Worm (Caenorhabditis elegans): Measurements from ENCODE around the gene F46H5.5.

The F46H5.5 gene

ce11 chrX:7296310-7296709 lies 39.5 kb upstream of the F46H5.5 start:
- TF ChIP-seq nhr-12 (tag; optimal IDR thresholded peaks at IDR 0.05) (no peak), nfya-1 (tag; optimal IDR thresholded peaks at IDR 0.05; ENCODE audit: insufficient read depth) (no peak), nhr-28 (tag; optimal IDR thresholded peaks at IDR 0.05) (no peak), hmg-11 (tag; optimal IDR thresholded peaks at IDR 0.05) (no peak), mdl-1 (tag; optimal IDR thresholded peaks at IDR 0.05) (no peak), sea-2 (GFP tag; optimal IDR thresholded peaks at IDR 0.05) (no peak)

- no peak for TF ChIP-seq fkh-2 (tag; optimal IDR thresholded peaks at IDR 0.05)
- TF ChIP-seq ZK546.5 (tag; optimal IDR thresholded peaks at IDR 0.05): no peak
- TF ChIP-seq pha-4 (tag; optimal IDR thresholded peaks at IDR 0.05): peak; percentile 41
- TF ChIP-seq elt-2 (tag; optimal IDR thresholded peaks at IDR 0.05): peak; percentile 71
- TF ChIP-seq pqm-1 (tag; optimal IDR thresholded peaks at IDR 0.05): peak; percentile 80
These were observed 35.0 kb upstream of the F46H5.5 start, which contains the start of gene lron-7 for ce11 chrX:7291810-7292209. Gene lron-7, plus strand, starts transcription at chrX:7292132.

ce11 chrX:7290859-7291628 lies 34.3 kb upstream of the F46H5.5 start:
- TF ChIP-seq ceh-82 (tag; optimal IDR thresholded peaks at IDR 0.05) (no peak), nhr-76 (tag; optimal IDR thresholded peaks at IDR 0.05) (no peak), lin-39 (tag; optimal IDR thresholded peaks at IDR 0.05) (no peak), pha-4 (tag; optimal IDR thresholded peaks at IDR 0.05) (peak; percentile 65), elt-2 (tag; optimal IDR thresholded peaks at IDR 0.05) (peak; percentile 23), zag-1 (tag; optimal IDR thresholded peaks at IDR 0.05) (no peak), nhr-28 (tag; optimal IDR thresholded peaks at IDR 0.05) (no peak)

ce11 chrX:7289565-7289964 lies 32.8 kb upstream of the F46H5.5 start:
- TF ChIP-seq egl-5 (tag; optimal IDR thresholded peaks at IDR 0.05) (peak; percentile 35), ztf-4 (tag; optimal IDR thresholded peaks at IDR 0.05) (no peak)

ce11 chrX:7284724-7285184 lies 28.0 kb upstream of the F46H5.5 start:
- TF ChIP-seq egl-5 (tag; optimal IDR thresholded peaks at IDR 0.05): no peak
- TF ChIP-seq nhr-11 (tag; optimal IDR thresholded peaks at IDR 0.05): no peak
- TF ChIP-seq fos-1 (tag; optimal IDR thresholded peaks at IDR 0.05): no peak
- TF ChIP-seq hmg-11 (tag; optimal IDR thresholded peaks at IDR 0.05): peak; percentile 66
- peak; percentile 49 for TF ChIP-seq nfya-1 (tag; optimal IDR thresholded peaks at IDR 0.05; ENCODE audit: insufficient read depth)
- no peak for TF ChIP-seq eor-1 (tag; optimal IDR thresholded peaks at IDR 0.05)
- TF ChIP-seq daf-12 (tag; optimal IDR thresholded peaks at IDR 0.05): no peak
- TF ChIP-seq lsy-12 (tag; optimal IDR thresholded peaks at IDR 0.05): no peak
- no peak for TF ChIP-seq ceh-28 (tag; optimal IDR thresholded peaks at IDR 0.05)
- no peak for TF ChIP-seq nhr-76 (tag; optimal IDR thresholded peaks at IDR 0.05)
- peak; percentile 62 for TF ChIP-seq lin-39 (tag; optimal IDR thresholded peaks at IDR 0.05)
- no peak for TF ChIP-seq sea-2 (GFP tag; optimal IDR thresholded peaks at IDR 0.05)
- TF ChIP-seq R02D3.7 (tag; optimal IDR thresholded peaks at IDR 0.05): no peak
- peak; percentile 89 for TF ChIP-seq fkh-10 (GFP tag; optimal IDR thresholded peaks at IDR 0.05)
- TF ChIP-seq ceh-9 (tag; optimal IDR thresholded peaks at IDR 0.05): peak; percentile 74
- TF ChIP-seq skn-1 (tag; optimal IDR thresholded peaks at IDR 0.05): peak; percentile 9
- no peak for TF ChIP-seq snpc-4 (tag; optimal IDR thresholded peaks at IDR 0.05)
- TF ChIP-seq ama-1 (optimal IDR thresholded peaks at IDR 0.05): no peak
- no peak for TF ChIP-seq nhr-77 (tag; optimal IDR thresholded peaks at IDR 0.05)
- peak; percentile 35 for TF ChIP-seq tbx-2 (tag; optimal IDR thresholded peaks at IDR 0.05)
- TF ChIP-seq ztf-4 (tag; optimal IDR thresholded peaks at IDR 0.05): no peak
- no peak for TF ChIP-seq ceh-82 (tag; optimal IDR thresholded peaks at IDR 0.05)
- TF ChIP-seq elt-1 (tag; optimal IDR thresholded peaks at IDR 0.05): peak; percentile 34

- TF ChIP-seq elt-2 (tag; optimal IDR thresholded peaks at IDR 0.05) (no peak), ztf-4 (tag; optimal IDR thresholded peaks at IDR 0.05) (no peak), jun-1 (tag; optimal IDR thresholded peaks at IDR 0.05) (no peak), ceh-28 (tag; optimal IDR thresholded peaks at IDR 0.05) (no peak), pqm-1 (tag; optimal IDR thresholded peaks at IDR 0.05) (no peak)
These were observed 26.3 kb upstream of the F46H5.5 start for ce11 chrX:7283136-7283535.
